Fruit fly (Drosophila melanogaster) whole organism, pupa: ENCODE measurements around the gene Atg4a.
A peak's percentile ranks its signal among the peaks of the same experiment; 100 is the strongest.

Experiments used
- CG10348 ChIP-seq: fragments of 200-800 bp; sonication (Bioruptor generic); IDR thresholded peaks from 2 replicates; pipeline ENCODE4 v1.3.6; 2022; ENCODE audit warnings: missing biosample characterization, missing genetic modification characterization
- CG12605 ChIP-seq: fragments of 200-800 bp; sonication (Bioruptor generic); IDR thresholded peaks from 2 replicates; pipeline ENCODE4 v1.3.6; 2022; ENCODE audit warnings: missing biosample characterization, missing genetic modification characterization
- CG13204 ChIP-seq: fragments of 200-800 bp; sonication (Bioruptor generic); optimal IDR thresholded peaks from 2 replicates; lab custom pipeline; 2018; ENCODE audit warnings: missing biosample characterization, mild to moderate bottlenecking, missing genetic modification characterization, moderate library complexity
- CG14655 ChIP-seq: fragments of 200-800 bp; sonication (Bioruptor generic); optimal IDR thresholded peaks from 3 replicates; lab custom pipeline; 2017; ENCODE audit warnings: mild to moderate bottlenecking, missing biosample characterization, missing genetic modification reagents, missing genetic modification characterization
- CG15710 ChIP-seq: fragments of 200-800 bp; sonication (Bioruptor generic); optimal IDR thresholded peaks from 2 replicates; lab custom pipeline; 2018; ENCODE audit warnings: missing biosample characterization, mild to moderate bottlenecking, missing genetic modification characterization, moderate library complexity
- CG17806 ChIP-seq: fragments of 200-800 bp; sonication (Bioruptor generic); optimal IDR thresholded peaks from 2 replicates; lab custom pipeline; 2018; ENCODE audit warnings: missing biosample characterization, mild to moderate bottlenecking, missing genetic modification characterization, moderate library complexity
- CG32121 ChIP-seq: fragments of 200-800 bp; sonication (Bioruptor generic); IDR thresholded peaks from 2 replicates; pipeline ENCODE4 v1.3.6; 2022; ENCODE audit warnings: missing biosample characterization, missing genetic modification characterization
- CG34367 ChIP-seq: fragments of 200-800 bp; sonication (Bioruptor generic); optimal IDR thresholded peaks from 2 replicates; lab custom pipeline; 2018; ENCODE audit warnings: missing biosample characterization, mild to moderate bottlenecking, missing genetic modification characterization
- CG4496 ChIP-seq: fragments of 200-800 bp; sonication (Bioruptor generic); IDR thresholded peaks from 3 replicates; pipeline ENCODE4 v1.3.6; 2022; ENCODE audit warnings: missing biosample characterization, missing genetic modification characterization
- CG8159 ChIP-seq: fragments of 200-800 bp; sonication (Bioruptor generic); optimal IDR thresholded peaks from 3 replicates; lab custom pipeline; 2018; ENCODE audit warnings: missing biosample characterization, mild to moderate bottlenecking, missing genetic modification characterization, moderate library complexity
- CG8301 ChIP-seq: fragments of 200-800 bp; sonication (Bioruptor generic); optimal IDR thresholded peaks from 2 replicates; lab custom pipeline; 2018; ENCODE audit warnings: missing biosample characterization, mild to moderate bottlenecking, missing genetic modification characterization
- CG9948 ChIP-seq: fragments of 200-800 bp; sonication (Bioruptor generic); optimal IDR thresholded peaks from 2 replicates; lab custom pipeline; 2018; ENCODE audit warnings: missing biosample characterization, mild to moderate bottlenecking, missing genetic modification characterization, moderate library complexity
- D1 ChIP-seq: fragments of 200-800 bp; sonication (Bioruptor generic); optimal IDR thresholded peaks from 2 replicates; lab custom pipeline; 2018; ENCODE audit warnings: missing biosample characterization, mild to moderate bottlenecking, missing genetic modification characterization, moderate library complexity
- EcR ChIP-seq: fragments of 200-800 bp; sonication (Bioruptor generic); optimal IDR thresholded peaks from 3 replicates; lab custom pipeline; 2019; ENCODE audit warnings: missing biosample characterization, missing genetic modification characterization, mild to moderate bottlenecking, moderate library complexity, missing genetic modification reagents
- Ets98B ChIP-seq: fragments of 200-800 bp; sonication (Bioruptor generic); IDR thresholded peaks from 2 replicates; pipeline ENCODE4 v1.3.6; 2022; ENCODE audit warnings: missing biosample characterization, missing genetic modification characterization
- Pif1A ChIP-seq: fragments of 200-800 bp; sonication (Bioruptor generic); optimal IDR thresholded peaks from 3 replicates; lab custom pipeline; 2016; ENCODE audit warnings: missing biosample characterization, missing genetic modification characterization
- Pif1B ChIP-seq: fragments of 200-800 bp; sonication (Bioruptor generic); optimal IDR thresholded peaks from 3 replicates; lab custom pipeline; 2016; ENCODE audit warnings: missing biosample characterization, missing genetic modification characterization
- Snoo ChIP-seq: fragments of 200-800 bp; sonication (Bioruptor generic); optimal IDR thresholded peaks from 3 replicates; lab custom pipeline; 2017; ENCODE audit warnings: missing biosample characterization, mild to moderate bottlenecking, missing genetic modification characterization, inconsistent platforms
- fd96Ca ChIP-seq: fragments of 200-800 bp; sonication (Bioruptor generic); IDR thresholded peaks from 3 replicates; pipeline ENCODE4 v1.3.6; 2022; ENCODE audit warnings: missing biosample characterization, missing genetic modification characterization
- gl ChIP-seq: fragments of 200-800 bp; sonication (Bioruptor generic); optimal IDR thresholded peaks from 2 replicates; lab custom pipeline; 2018; ENCODE audit warnings: missing biosample characterization, mild to moderate bottlenecking, missing genetic modification characterization
- rn ChIP-seq: fragments of 200-800 bp; sonication (Bioruptor generic); IDR thresholded peaks from 2 replicates; pipeline ENCODE4 v1.3.6; 2022; ENCODE audit warnings: missing biosample characterization, missing genetic modification characterization

Atg4a gene

dm6 chr2L:1069475-1069874 lies 11.2 kb upstream of the Atg4a start:
- TF ChIP-seq CG4496 (GFP tag; lab: Robert Waterston, UW) (no peak), CG9948 (tag; lab: Kevin White, UChicago) (no peak)
- TF ChIP-seq, all 21 proteins: peak for 0

dm6 chr2L:1070332-1070731 lies 10.4 kb upstream of the Atg4a start:
- TF ChIP-seq CG32121 (GFP tag; lab: Robert Waterston, UW) (peak; percentile 39; the same call in 1 of the 2 replicates), D1 (tag; lab: Kevin White, UChicago) (peak; percentile 5), Snoo (tag; lab: Kevin White, UChicago) (peak; percentile 53), CG15710 (tag; lab: Kevin White, UChicago) (peak; percentile 70), Ets98B (GFP tag; lab: Robert Waterston, UW) (peak; percentile 59), gl (peak; percentile 50), EcR (no peak), CG14655 (GFP tag; lab: Kevin White, UChicago) (peak; percentile 79), CG8301 (tag; lab: Kevin White, UChicago) (peak; percentile 75), CG34367 (tag; lab: Kevin White, UChicago) (peak; percentile 63), rn (GFP tag; lab: Robert Waterston, UW) (no peak), CG8159 (peak; percentile 72), CG13204 (GFP tag; lab: Kevin White, UChicago) (no peak), Pif1A (GFP tag; lab: Kevin White, UChicago) (peak; percentile 69), CG4496 (GFP tag; lab: Robert Waterston, UW) (peak; percentile 68; the same call in 2 of the 3 replicates), CG10348 (GFP tag; lab: Robert Waterston, UW) (no peak), CG17806 (peak; percentile 70), fd96Ca (peak; percentile 72; the same call in 2 of the 3 replicates), CG12605 (GFP tag; lab: Robert Waterston, UW) (no peak), CG9948 (tag; lab: Kevin White, UChicago) (peak; percentile 68), Pif1B (peak; percentile 44)

dm6 chr2L:1070941-1071340 lies 9.8 kb upstream of the Atg4a start:
- TF ChIP-seq CG8159 = peak; percentile 5
- TF ChIP-seq CG14655 (GFP tag; lab: Kevin White, UChicago) = peak; percentile 39
- TF ChIP-seq CG10348 (GFP tag; lab: Robert Waterston, UW) = no peak
- TF ChIP-seq CG4496 (GFP tag; lab: Robert Waterston, UW) = 0 out of 3 replicates have a peak, but pooled peaks have one; percentile 34
- peak; percentile 36 for TF ChIP-seq CG8301 (tag; lab: Kevin White, UChicago)
- TF ChIP-seq fd96Ca = peak; percentile 49; the same call in 2 of the 3 replicates
- TF ChIP-seq CG15710 (tag; lab: Kevin White, UChicago) = peak; percentile 34
- peak; percentile 5 for TF ChIP-seq CG9948 (tag; lab: Kevin White, UChicago)
- TF ChIP-seq gl = no peak
- TF ChIP-seq EcR = no peak
- TF ChIP-seq CG17806 = peak; percentile 6

- TF ChIP-seq gl = peak; percentile 81
- TF ChIP-seq Pif1B = peak; percentile 70
- peak; percentile 75 for TF ChIP-seq CG32121 (GFP tag; lab: Robert Waterston, UW)
- peak; percentile 72 for TF ChIP-seq CG14655 (GFP tag; lab: Kevin White, UChicago)
- TF ChIP-seq CG8301 (tag; lab: Kevin White, UChicago) = peak; percentile 38
- TF ChIP-seq CG15710 (tag; lab: Kevin White, UChicago) = peak; percentile 53
- TF ChIP-seq rn (GFP tag; lab: Robert Waterston, UW) = peak; percentile 71
- TF ChIP-seq CG13204 (GFP tag; lab: Kevin White, UChicago) = peak; percentile 34
- peak; percentile 87 for TF ChIP-seq fd96Ca
- peak; percentile 44; the same call in 1 of the 2 replicates for TF ChIP-seq CG12605 (GFP tag; lab: Robert Waterston, UW)
- TF ChIP-seq CG10348 (GFP tag; lab: Robert Waterston, UW) = no peak
- peak; percentile 69 for TF ChIP-seq CG34367 (tag; lab: Kevin White, UChicago)
- no peak for TF ChIP-seq EcR
- no peak for TF ChIP-seq D1 (tag; lab: Kevin White, UChicago)
- peak; percentile 18 for TF ChIP-seq CG9948 (tag; lab: Kevin White, UChicago)
- TF ChIP-seq Ets98B (GFP tag; lab: Robert Waterston, UW) = peak; percentile 80
- TF ChIP-seq CG17806 = peak; percentile 45
- peak; percentile 63 for TF ChIP-seq CG8159
- TF ChIP-seq CG4496 (GFP tag; lab: Robert Waterston, UW) = peak; percentile 84
- peak; percentile 83 for TF ChIP-seq Pif1A (GFP tag; lab: Kevin White, UChicago)
- TF ChIP-seq Snoo (tag; lab: Kevin White, UChicago) = no peak
Observed at dm6 chr2L:1072184-1072583, 8.5 kb upstream of the Atg4a start.

- TF ChIP-seq rn (GFP tag; lab: Robert Waterston, UW) (no peak), Ets98B (GFP tag; lab: Robert Waterston, UW) (peak; percentile 29; the same call in 1 of the 2 replicates), gl (no peak), EcR (no peak), CG8159 (no peak), CG13204 (GFP tag; lab: Kevin White, UChicago) (no peak), CG14655 (GFP tag; lab: Kevin White, UChicago) (peak; percentile 40), Pif1B (no peak), D1 (tag; lab: Kevin White, UChicago) (no peak), CG8301 (tag; lab: Kevin White, UChicago) (peak; percentile 33), CG34367 (tag; lab: Kevin White, UChicago) (no peak), CG17806 (no peak), Snoo (tag; lab: Kevin White, UChicago) (no peak), CG15710 (tag; lab: Kevin White, UChicago) (no peak), CG32121 (GFP tag; lab: Robert Waterston, UW) (peak; percentile 58), CG4496 (GFP tag; lab: Robert Waterston, UW) (0 out of 3 replicates have a peak, but pooled peaks have one; percentile 39), CG9948 (tag; lab: Kevin White, UChicago) (no peak), CG10348 (GFP tag; lab: Robert Waterston, UW) (no peak), Pif1A (GFP tag; lab: Kevin White, UChicago) (peak; percentile 53), fd96Ca (peak; percentile 48; the same call in 2 of the 3 replicates), CG12605 (GFP tag; lab: Robert Waterston, UW) (no peak)
- TF ChIP-seq, all 21 proteins: peak for 7
Observed at dm6 chr2L:1073530-1073929, 7.2 kb upstream of the Atg4a start.
